Fruit fly (Drosophila melanogaster) whole organism, adult: ENCODE measurements around the gene pes.

Experiments
- CG11617 ChIP-seq: fragments of 200-800 bp; sonication (Bioruptor generic); optimal IDR thresholded peaks from 2 replicates; lab custom pipeline; 2017; ENCODE audit warnings: mild to moderate bottlenecking, missing biosample characterization, missing genetic modification reagents, missing genetic modification characterization
- CG12768 ChIP-seq: fragments of 200-800 bp; sonication (Bioruptor generic); optimal IDR thresholded peaks from 2 replicates; lab custom pipeline; 2017; ENCODE audit warnings: missing biosample characterization, missing genetic modification characterization, mild to moderate bottlenecking, moderate library complexity, missing genetic modification reagents
- CG14711 ChIP-seq: fragments of 200-800 bp; sonication (Bioruptor generic); optimal IDR thresholded peaks from 2 replicates; lab custom pipeline; 2018; ENCODE audit warnings: missing biosample characterization, mild to moderate bottlenecking, missing genetic modification characterization, moderate library complexity
- CG1620 ChIP-seq: fragments of 200-800 bp; sonication (Bioruptor generic); optimal IDR thresholded peaks from 2 replicates; lab custom pipeline; 2016; ENCODE audit warnings: missing biosample characterization, missing genetic modification characterization
- CG33017 ChIP-seq: fragments of 200-800 bp; sonication (Bioruptor generic); optimal IDR thresholded peaks from 2 replicates; lab custom pipeline; 2018; ENCODE audit warnings: missing biosample characterization, mild to moderate bottlenecking, missing genetic modification characterization, moderate library complexity
- CG5204 ChIP-seq: fragments of 200-800 bp; sonication (Bioruptor generic); optimal IDR thresholded peaks from 2 replicates; lab custom pipeline; 2016; ENCODE audit warnings: missing biosample characterization, missing genetic modification characterization
- CG7045 ChIP-seq: fragments of 200-800 bp; sonication (Bioruptor generic); optimal IDR thresholded peaks from 2 replicates; lab custom pipeline; 2017; ENCODE audit warnings: missing biosample characterization, mild to moderate bottlenecking, missing genetic modification characterization
- CG7101 ChIP-seq: fragments of 200-800 bp; sonication (Bioruptor generic); optimal IDR thresholded peaks from 2 replicates; lab custom pipeline; 2018; ENCODE audit warnings: missing biosample characterization, mild to moderate bottlenecking, missing genetic modification characterization, moderate library complexity
- Clk ChIP-seq: fragments of 200-800 bp; sonication (Bioruptor generic); optimal IDR thresholded peaks from 2 replicates; lab custom pipeline; 2017; ENCODE audit warnings: missing biosample characterization, missing genetic modification characterization
- Crg-1 ChIP-seq: fragments of 200-800 bp; sonication (Bioruptor generic); optimal IDR thresholded peaks from 2 replicates; lab custom pipeline; 2016; ENCODE audit warnings: missing biosample characterization, missing genetic modification characterization
- Hr96 ChIP-seq: fragments of 200-800 bp; sonication (Bioruptor generic); optimal IDR thresholded peaks from 2 replicates; lab custom pipeline; 2016; ENCODE audit warnings: missing biosample characterization, missing genetic modification characterization
- Mnt ChIP-seq: fragments of 200-800 bp; sonication (Bioruptor generic); optimal IDR thresholded peaks from 2 replicates; lab custom pipeline; 2016; ENCODE audit warnings: missing biosample characterization, mild to moderate bottlenecking, missing genetic modification characterization
- bab1 ChIP-seq: fragments of 200-800 bp; sonication (Bioruptor generic); optimal IDR thresholded peaks from 3 replicates; lab custom pipeline; 2019; ENCODE audit warnings: missing biosample characterization, mild to moderate bottlenecking, missing genetic modification characterization, moderate library complexity
- cic ChIP-seq: fragments of 200-800 bp; sonication (Bioruptor generic); optimal IDR thresholded peaks from 2 replicates; lab custom pipeline; 2017; ENCODE audit warnings: missing biosample characterization, mild to moderate bottlenecking, missing genetic modification characterization, moderate library complexity
- cnc ChIP-seq, 2 experiments: fragments of >200 bp; optimal IDR thresholded peaks; 2 replicates each; lab custom pipeline; 2017
- kay ChIP-seq: fragments of 200-800 bp; sonication (Bioruptor generic); peaks from one replicate; lab custom pipeline; 2016; ENCODE audit warnings: missing biosample characterization, missing genetic modification characterization, borderline replicate concordance
- ovo ChIP-seq: fragments of 200-800 bp; sonication (Bioruptor generic); optimal IDR thresholded peaks from 2 replicates; lab custom pipeline; 2016; ENCODE audit warnings: missing biosample characterization, missing genetic modification characterization
- pad ChIP-seq: fragments of 200-800 bp; sonication (Bioruptor generic); optimal IDR thresholded peaks from 3 replicates; lab custom pipeline; 2017; ENCODE audit warnings: missing biosample characterization, missing genetic modification characterization, mild to moderate bottlenecking, moderate library complexity, missing genetic modification reagents
- tj ChIP-seq: fragments of 200-800 bp; sonication (Bioruptor generic); optimal IDR thresholded peaks from 3 replicates; lab custom pipeline; 2017; ENCODE audit warnings: missing biosample characterization, mild to moderate bottlenecking, missing genetic modification characterization, moderate library complexity
- toe ChIP-seq: fragments of 200-800 bp; sonication (Bioruptor generic); optimal IDR thresholded peaks from 2 replicates; lab custom pipeline; 2016; ENCODE audit warnings: missing biosample characterization, missing genetic modification characterization

Gene pes

dm6 chr2L:7952351-7952750 lies 41.6 kb downstream of the pes start:
- no peak for TF ChIP-seq CG5204 (GFP tag; lab: Kevin White, UChicago)
- no peak for TF ChIP-seq Hr96 (GFP tag; lab: Kevin White, UChicago)
- TF ChIP-seq kay = peak; percentile 58

dm6 chr2L:7951934-7952333 lies 42.0 kb downstream of the pes start:
- no peak for TF ChIP-seq kay
- no peak for TF ChIP-seq Mnt (GFP tag; lab: Kevin White, UChicago)
- TF ChIP-seq CG12768 (GFP tag; lab: Kevin White, UChicago) = peak; percentile 84
- no peak for TF ChIP-seq cnc (optimal IDR thresholded peaks at IDR 0.05; lab: Kevin White, UChicago)
- TF ChIP-seq bab1 = no peak
- TF ChIP-seq cic = no peak
- no peak for TF ChIP-seq CG7045 (GFP tag; lab: Kevin White, UChicago)
- peak; percentile 44 for TF ChIP-seq pad
- no peak for TF ChIP-seq CG7101 (tag; lab: Kevin White, UChicago)
- peak; percentile 36 for TF ChIP-seq Hr96 (GFP tag; lab: Kevin White, UChicago)
- peak; percentile 98 for TF ChIP-seq tj (GFP tag; lab: Kevin White, UChicago)
- TF ChIP-seq Crg-1 (GFP tag; lab: Kevin White, UChicago) = no peak
- TF ChIP-seq CG14711 (tag; lab: Kevin White, UChicago) = no peak
- TF ChIP-seq ovo (GFP tag; lab: Kevin White, UChicago) = no peak
- no peak for TF ChIP-seq CG11617 (GFP tag; lab: Kevin White, UChicago)
- peak; percentile 5 for TF ChIP-seq toe (GFP tag; lab: Kevin White, UChicago)
- no peak for TF ChIP-seq CG1620 (GFP tag; lab: Kevin White, UChicago)
- TF ChIP-seq CG5204 (GFP tag; lab: Kevin White, UChicago) = peak; percentile 4
- peak; percentile 50 for TF ChIP-seq CG33017
- peak; percentile 3 for TF ChIP-seq Clk

dm6 chr2L:7949788-7950187 lies 44.2 kb downstream of the pes start:
- TF ChIP-seq pad (no peak), CG5204 (GFP tag; lab: Kevin White, UChicago) (no peak), Hr96 (GFP tag; lab: Kevin White, UChicago) (no peak), Crg-1 (GFP tag; lab: Kevin White, UChicago) (no peak), tj (GFP tag; lab: Kevin White, UChicago) (no peak), CG33017 (no peak), Mnt (GFP tag; lab: Kevin White, UChicago) (no peak), ovo (GFP tag; lab: Kevin White, UChicago) (no peak), cic (no peak), CG12768 (GFP tag; lab: Kevin White, UChicago) (no peak)

- TF ChIP-seq CG33017 = no peak
- peak; percentile 73 for TF ChIP-seq kay
These were observed 45.0 kb downstream of the pes start for dm6 chr2L:7949016-7949415.

- TF ChIP-seq cic (no peak), Crg-1 (GFP tag; lab: Kevin White, UChicago) (no peak), CG11617 (GFP tag; lab: Kevin White, UChicago) (no peak), toe (GFP tag; lab: Kevin White, UChicago) (no peak), CG7101 (tag; lab: Kevin White, UChicago) (no peak), Hr96 (GFP tag; lab: Kevin White, UChicago) (no peak)
These were observed 48.9 kb downstream of the pes start for dm6 chr2L:7945037-7945436.

- TF ChIP-seq Crg-1 (GFP tag; lab: Kevin White, UChicago) (no peak), CG33017 (no peak), CG5204 (GFP tag; lab: Kevin White, UChicago) (no peak), Clk (no peak), pad (no peak), kay (no peak), cic (no peak), CG11617 (GFP tag; lab: Kevin White, UChicago) (no peak), bab1 (no peak), tj (GFP tag; lab: Kevin White, UChicago) (no peak), toe (GFP tag; lab: Kevin White, UChicago) (no peak), Hr96 (GFP tag; lab: Kevin White, UChicago) (no peak), Mnt (GFP tag; lab: Kevin White, UChicago) (no peak)
These were observed 49.8 kb downstream of the pes start for dm6 chr2L:7944179-7944578.

- TF ChIP-seq Hr96 (GFP tag; lab: Kevin White, UChicago) (no peak), bab1 (no peak), Clk (no peak), CG11617 (GFP tag; lab: Kevin White, UChicago) (peak; percentile 39), CG1620 (GFP tag; lab: Kevin White, UChicago) (no peak), Crg-1 (GFP tag; lab: Kevin White, UChicago) (no peak), pad (peak; percentile 56), ovo (GFP tag; lab: Kevin White, UChicago) (no peak), toe (GFP tag; lab: Kevin White, UChicago) (no peak), CG7045 (GFP tag; lab: Kevin White, UChicago) (no peak), cnc (optimal IDR thresholded peaks at IDR 0.05; lab: Kevin White, UChicago) (no peak), tj (GFP tag; lab: Kevin White, UChicago) (peak; percentile 59), cic (no peak), CG12768 (GFP tag; lab: Kevin White, UChicago) (no peak), CG5204 (GFP tag; lab: Kevin White, UChicago) (no peak), CG7101 (tag; lab: Kevin White, UChicago) (peak; percentile 8), kay (no peak), CG14711 (tag; lab: Kevin White, UChicago) (no peak), Mnt (GFP tag; lab: Kevin White, UChicago) (no peak), CG33017 (no peak)
These were observed 51.1 kb downstream of the pes start for dm6 chr2L:7942927-7943326.
